Fruit fly (Drosophila melanogaster) whole organism, wandering third instar larva: ENCODE results near the gene CG4375.

ENCODE experiments used
- Abd-B ChIP-seq: fragments of >200 bp; optimal IDR thresholded peaks from 2 replicates; lab custom pipeline; 2017; ENCODE audit warnings: missing biosample characterization, missing genetic modification characterization
- CG32264 ChIP-seq: fragments of 200-800 bp; sonication (Bioruptor generic); optimal IDR thresholded peaks from 2 replicates; lab custom pipeline; 2016; ENCODE audit warnings: missing biosample characterization, missing genetic modification characterization
- CG9705 ChIP-seq: fragments of 200-800 bp; sonication (Bioruptor generic); optimal IDR thresholded peaks from 2 replicates; lab custom pipeline; 2018; ENCODE audit warnings: missing biosample characterization, mild to moderate bottlenecking, missing genetic modification characterization
- CrebA ChIP-seq: fragments of 200-800 bp; sonication (Bioruptor generic); optimal IDR thresholded peaks from 2 replicates; lab custom pipeline; 2016; ENCODE audit warnings: missing biosample characterization, mild to moderate bottlenecking, missing genetic modification characterization, borderline replicate concordance
- Dfd ChIP-seq: fragments of >200 bp; optimal IDR thresholded peaks from 2 replicates; lab custom pipeline; 2017; ENCODE audit warnings: missing biosample characterization, missing genetic modification characterization
- Dif ChIP-seq: fragments of 200-275, 200-300 bp; sonication (Bioruptor generic); optimal IDR thresholded peaks from 2 replicates; lab custom pipeline; 2018; ENCODE audit warnings: missing biosample characterization, missing genetic modification characterization; ENCODE audit not compliant: partially characterized antibody
- HLH106 ChIP-seq: fragments of 200-800 bp; optimal IDR thresholded peaks from 3 replicates; lab custom pipeline; 2019; ENCODE audit warnings: missing biosample characterization, mild to moderate bottlenecking, missing genetic modification characterization, moderate library complexity
- Hnf4 ChIP-seq: fragments of 200-800 bp; sonication (Bioruptor generic); optimal IDR thresholded peaks from 2 replicates; lab custom pipeline; 2016; ENCODE audit warnings: missing biosample characterization, mild to moderate bottlenecking, missing genetic modification characterization
- Hr78 ChIP-seq: fragments of >200 bp; optimal IDR thresholded peaks from 2 replicates; lab custom pipeline; 2017; ENCODE audit warnings: missing biosample characterization, missing genetic modification characterization
- Hr83 ChIP-seq: fragments of 200-300 bp; sonication (Bioruptor generic); optimal IDR thresholded peaks from 2 replicates; lab custom pipeline; 2016; ENCODE audit warnings: missing biosample characterization, mild to moderate bottlenecking, missing genetic modification characterization, moderate library complexity; ENCODE audit not compliant: poor library complexity, severe bottlenecking
- Jra ChIP-seq: sonication (Bioruptor generic); optimal IDR thresholded peaks from 2 replicates; lab custom pipeline; 2016; ENCODE audit warnings: missing biosample characterization, missing genetic modification characterization
- N ChIP-seq: fragments of >200 bp; optimal IDR thresholded peaks from 2 replicates; lab custom pipeline; 2018; ENCODE audit warnings: missing biosample characterization, missing external identifiers, missing genetic modification characterization
- Sp1 ChIP-seq: fragments of 200-800 bp; sonication (Bioruptor generic); optimal IDR thresholded peaks from 3 replicates; lab custom pipeline; 2019; ENCODE audit warnings: missing biosample characterization, mild to moderate bottlenecking, missing genetic modification characterization, moderate library complexity
- Vsx2 ChIP-seq: fragments of 200-300, 225-300 bp; sonication (Bioruptor generic); optimal IDR thresholded peaks from 2 replicates; lab custom pipeline; 2018; ENCODE audit warnings: missing biosample characterization, missing genetic modification characterization; ENCODE audit not compliant: partially characterized antibody
- br ChIP-seq: fragments of 200-800 bp; sonication (Bioruptor generic); optimal IDR thresholded peaks from 2 replicates; lab custom pipeline; 2016; ENCODE audit warnings: missing biosample characterization, missing genetic modification characterization
- brk ChIP-seq: fragments of 200-800 bp; sonication (Bioruptor generic); optimal IDR thresholded peaks from 2 replicates; lab custom pipeline; 2016; ENCODE audit warnings: missing biosample characterization, mild to moderate bottlenecking, missing genetic modification characterization
- dl ChIP-seq, 2 experiments: fragments of 175-275, 200-275 bp in 1 of 2; fragments of 200-275 bp in 1 of 2; sonication (Bioruptor generic); optimal IDR thresholded peaks; lab custom pipeline; 2018; ENCODE audit warnings: mild to moderate bottlenecking in 2 of 2, missing biosample characterization in 2 of 2, missing genetic modification characterization in 2 of 2, moderate library complexity in 2 of 2; ENCODE audit not compliant: partially characterized antibody in 2 of 2, insufficient read depth in 1 of 2
- dmrt93B ChIP-seq: fragments of 200-800 bp; sonication (Bioruptor generic); optimal IDR thresholded peaks from 2 replicates; lab custom pipeline; 2018; ENCODE audit warnings: missing biosample characterization, mild to moderate bottlenecking, missing genetic modification characterization
- dsf ChIP-seq: sonication (Bioruptor generic); optimal IDR thresholded peaks from 2 replicates; lab custom pipeline; 2016; ENCODE audit warnings: missing biosample characterization, missing genetic modification characterization, borderline replicate concordance
- ey ChIP-seq: fragments of 200-800 bp; sonication (Bioruptor generic); optimal IDR thresholded peaks from 2 replicates; lab custom pipeline; 2016; ENCODE audit warnings: missing biosample characterization, missing genetic modification characterization
- foxo ChIP-seq, 2 experiments: fragments of 200-800 bp; sonication (Bioruptor generic); optimal IDR thresholded peaks; 2 replicates in 1 of 2; 3 replicates in 1 of 2; lab custom pipeline; 2016 to 2017; ENCODE audit warnings: missing biosample characterization in 2 of 2, missing genetic modification characterization in 2 of 2
- fru ChIP-seq: fragments of 200-800 bp; sonication (Bioruptor generic); optimal IDR thresholded peaks from 3 replicates; lab custom pipeline; 2016; ENCODE audit warnings: missing biosample characterization, mild to moderate bottlenecking, missing genetic modification characterization
- lola ChIP-seq: fragments of >200 bp; optimal IDR thresholded peaks from 2 replicates; lab custom pipeline; 2017; ENCODE audit warnings: missing biosample characterization, missing genetic modification characterization
- pan ChIP-seq: fragments of >200 bp; optimal IDR thresholded peaks from 2 replicates; lab custom pipeline; 2017
- psq ChIP-seq: fragments of 200-800 bp; sonication (Bioruptor generic); optimal IDR thresholded peaks from 3 replicates; lab custom pipeline; 2017; ENCODE audit warnings: missing biosample characterization, mild to moderate bottlenecking, missing genetic modification characterization, moderate library complexity
- rgr ChIP-seq: fragments of 200-800 bp; sonication (Bioruptor generic); optimal IDR thresholded peaks from 3 replicates; lab custom pipeline; 2016; ENCODE audit warnings: missing biosample characterization, mild to moderate bottlenecking, missing genetic modification characterization
- sage ChIP-seq: fragments of 200-800 bp; sonication (Bioruptor generic); optimal IDR thresholded peaks from 2 replicates; lab custom pipeline; 2016; ENCODE audit warnings: missing biosample characterization, mild to moderate bottlenecking, missing genetic modification characterization
- sv ChIP-seq: fragments of 200-800 bp; sonication (Bioruptor generic); optimal IDR thresholded peaks from 3 replicates; lab custom pipeline; 2016; ENCODE audit warnings: missing biosample characterization, missing genetic modification characterization
- tai ChIP-seq: sonication (Bioruptor generic); optimal IDR thresholded peaks from 2 replicates; lab custom pipeline; 2016; ENCODE audit warnings: missing biosample characterization, missing genetic modification characterization
- usp ChIP-seq: fragments of >200 bp; optimal IDR thresholded peaks from 2 replicates; lab custom pipeline; 2017; ENCODE audit warnings: missing biosample characterization, missing genetic modification characterization
- woc ChIP-seq: sonication (Bioruptor generic); optimal IDR thresholded peaks from 2 replicates; lab custom pipeline; 2016; ENCODE audit warnings: missing biosample characterization, mild to moderate bottlenecking, missing genetic modification characterization

Gene CG4375

DNA sequence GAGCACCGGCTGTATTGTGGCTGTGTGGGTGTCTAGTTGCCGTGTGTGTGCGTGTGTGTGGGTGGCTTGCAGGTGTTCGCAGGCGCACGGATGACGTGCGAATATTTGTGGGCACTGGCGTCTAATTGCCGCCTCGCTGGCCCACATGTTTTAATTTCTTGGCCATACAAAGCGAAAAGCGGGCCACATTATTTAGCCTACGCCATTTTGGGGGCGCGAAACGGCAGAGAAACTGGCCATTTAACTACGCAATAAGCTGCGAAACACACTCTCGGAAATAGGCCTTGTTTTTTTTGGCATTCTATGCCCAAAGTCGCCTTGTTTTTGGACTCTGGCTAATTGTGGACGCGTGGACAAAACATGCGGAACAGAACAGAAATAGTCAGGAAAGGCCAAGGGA is 20.5 kb upstream of the CG4375 start:
- TF ChIP-seq dsf (no peak), CG32264 (GFP tag; lab: Kevin White, UChicago) (no peak), pan (lab: Kevin White, UChicago) (no peak), fru (GFP tag; lab: Kevin White, UChicago) (no peak), Jra (no peak), Vsx2 (GFP tag; lab: Kevin White, UChicago) (no peak), CG9705 (GFP tag; lab: Kevin White, UChicago) (no peak), rgr (no peak), CrebA (no peak), brk (GFP tag; lab: Kevin White, UChicago) (no peak), woc (GFP tag; lab: Kevin White, UChicago) (no peak), Dfd (GFP tag; lab: Kevin White, UChicago) (no peak), tai (GFP tag; lab: Kevin White, UChicago) (no peak), psq (GFP tag; lab: Kevin White, UChicago) (no peak), Hr83 (GFP tag; lab: Kevin White, UChicago) (no peak), br (GFP tag; lab: Kevin White, UChicago) (no peak), sage (GFP tag; lab: Kevin White, UChicago) (no peak), Dif (GFP tag; lab: Kevin White, UChicago) (no peak), dmrt93B (GFP tag; lab: Kevin White, UChicago) (no peak)

DNA sequence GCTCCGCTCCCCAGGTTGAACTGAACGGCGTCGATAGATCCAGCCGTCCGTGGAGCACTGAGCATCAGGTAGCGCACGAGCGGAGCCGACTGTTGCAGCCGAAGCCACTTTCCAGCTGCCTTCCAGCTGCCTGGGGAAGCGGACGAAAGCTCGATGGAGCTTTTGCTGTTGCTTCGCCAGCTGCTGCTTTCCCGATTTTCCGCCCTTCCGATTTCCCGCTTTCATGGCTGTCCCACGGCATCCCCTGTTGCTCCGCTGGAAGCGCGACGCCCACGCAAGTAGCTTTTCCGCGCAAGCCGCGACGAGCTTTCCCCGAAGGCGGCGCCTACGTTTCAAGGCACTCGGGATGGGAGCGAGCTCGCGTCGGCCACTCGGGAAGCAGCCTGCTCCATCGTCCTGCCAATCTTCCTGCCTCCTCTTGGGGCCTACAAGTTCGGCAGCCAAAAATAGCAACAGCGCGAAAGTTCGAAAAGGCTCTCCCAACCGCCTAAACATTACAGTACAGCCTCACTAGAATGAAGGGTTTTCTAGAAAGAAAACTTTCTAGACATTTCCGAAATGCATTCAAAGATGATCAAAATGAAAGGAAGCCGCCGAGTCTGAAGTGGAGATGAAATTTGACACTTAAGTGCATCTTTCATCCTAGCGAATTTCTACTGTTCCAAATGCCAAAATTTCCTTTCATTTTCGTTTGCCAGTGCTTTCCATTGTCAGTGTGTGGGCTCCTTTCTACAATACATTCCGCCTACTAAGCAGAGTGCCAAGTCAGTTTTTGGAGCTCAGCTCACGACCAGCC is 16.7 kb upstream of the CG4375 start:
- TF ChIP-seq br (GFP tag; lab: Kevin White, UChicago) = no peak
- no peak for TF ChIP-seq Dif (GFP tag; lab: Kevin White, UChicago)
- TF ChIP-seq ey (GFP tag; lab: Kevin White, UChicago) = no peak
- TF ChIP-seq, all 38 proteins: peak for 0

DNA sequence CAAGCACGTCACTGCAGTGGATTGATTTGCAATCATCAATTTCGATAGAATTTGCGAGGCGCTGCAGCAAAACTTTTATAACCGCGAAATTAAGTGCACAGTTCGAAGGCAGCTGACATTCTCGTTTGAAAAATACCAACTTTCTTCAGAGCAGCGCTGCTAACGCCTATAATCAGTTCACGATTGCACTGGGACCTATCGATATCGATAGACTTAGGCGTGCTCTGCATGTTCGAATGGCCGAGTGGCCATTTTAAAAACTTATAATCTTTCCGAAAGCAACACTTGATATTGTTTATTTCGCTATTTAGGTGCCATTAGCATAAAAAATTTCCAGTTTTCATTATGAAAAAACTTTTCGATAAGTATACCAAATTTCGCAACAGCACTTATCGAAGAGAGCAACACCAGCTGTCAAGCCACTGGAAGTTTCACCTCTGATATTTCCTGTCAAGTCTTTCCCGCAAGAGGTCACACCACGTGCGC is 10.2 kb upstream of the CG4375 start, which contains the start of gene gNacalpha:
gNacalpha (plus strand) TSS at position 436 of the 486 bp plus-strand sequence.
- no peak for TF ChIP-seq woc (GFP tag; lab: Kevin White, UChicago)
- no peak for TF ChIP-seq Vsx2 (GFP tag; lab: Kevin White, UChicago)
- no peak for TF ChIP-seq Abd-B (GFP tag; lab: Kevin White, UChicago)
- TF ChIP-seq Sp1 (GFP tag; lab: Kevin White, UChicago) = no peak
- TF ChIP-seq CG9705 (GFP tag; lab: Kevin White, UChicago) = no peak
- TF ChIP-seq dl (GFP tag; optimal IDR thresholded peaks at IDR 0.05; lab: Kevin White, UChicago; ENCODE audit: insufficient read depth in 1 of 2, partially characterized antibody in 2 of 2) = no peak
- TF ChIP-seq pan (lab: Kevin White, UChicago) = no peak
- TF ChIP-seq usp (GFP tag; lab: Kevin White, UChicago) = no peak
- no peak for TF ChIP-seq ey (GFP tag; lab: Kevin White, UChicago)
- TF ChIP-seq N (GFP tag; lab: Kevin White, UChicago) = no peak
- no peak for TF ChIP-seq sv (GFP tag; lab: Kevin White, UChicago)
- TF ChIP-seq dsf = no peak

DNA sequence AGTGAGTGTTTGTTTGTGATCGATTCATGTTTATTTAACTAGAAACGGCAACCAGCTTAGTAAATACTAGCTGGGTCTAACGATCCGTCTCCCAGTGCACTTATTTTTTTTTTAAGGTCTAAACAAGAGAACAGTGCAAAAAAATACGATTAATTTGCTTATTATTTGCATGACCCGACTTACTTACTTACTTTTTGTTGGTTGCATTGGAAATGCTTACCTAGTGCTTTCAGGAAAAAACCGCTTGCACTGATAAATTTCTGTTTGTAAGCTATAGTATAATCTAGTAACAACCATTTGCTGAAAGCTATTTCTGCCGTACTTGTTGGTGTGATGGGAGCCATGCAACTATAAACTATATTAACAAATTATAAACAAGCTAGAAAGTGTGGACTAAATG is 17.8 kb downstream of the CG4375 start:
- TF ChIP-seq Dif (GFP tag; lab: Kevin White, UChicago) = no peak
- TF ChIP-seq Sp1 (GFP tag; lab: Kevin White, UChicago) = no peak
- TF ChIP-seq CG9705 (GFP tag; lab: Kevin White, UChicago) = no peak
- no peak for TF ChIP-seq Hnf4 (GFP tag; lab: Kevin White, UChicago)
- TF ChIP-seq Hr78 (GFP tag; lab: Kevin White, UChicago) = no peak
- no peak for TF ChIP-seq dmrt93B (GFP tag; lab: Kevin White, UChicago)
- TF ChIP-seq N (GFP tag; lab: Kevin White, UChicago) = no peak
- no peak for TF ChIP-seq dsf
- no peak for TF ChIP-seq HLH106 (tag; lab: Kevin White, UChicago)
- no peak for TF ChIP-seq foxo (GFP tag; optimal IDR thresholded peaks at IDR 0.05; lab: Kevin White, UChicago)
- no peak for TF ChIP-seq rgr
- no peak for TF ChIP-seq Abd-B (GFP tag; lab: Kevin White, UChicago)
- TF ChIP-seq ey (GFP tag; lab: Kevin White, UChicago) = no peak
- no peak for TF ChIP-seq Dfd (GFP tag; lab: Kevin White, UChicago)
- no peak for TF ChIP-seq lola (GFP tag; lab: Kevin White, UChicago)
- no peak for TF ChIP-seq pan (lab: Kevin White, UChicago)
- no peak for TF ChIP-seq CrebA
